Fruit fly (Drosophila melanogaster) whole organism, pupa: Measurements from ENCODE around the gene Pdcd4.

Source experiments
- CG10348 ChIP-seq: fragments of 200-800 bp; sonication (Bioruptor generic); IDR thresholded peaks from 2 replicates; pipeline ENCODE4 v1.3.6; 2022; ENCODE audit warnings: missing biosample characterization, missing genetic modification characterization
- CG13204 ChIP-seq: fragments of 200-800 bp; sonication (Bioruptor generic); optimal IDR thresholded peaks from 2 replicates; lab custom pipeline; 2018; ENCODE audit warnings: missing biosample characterization, mild to moderate bottlenecking, missing genetic modification characterization, moderate library complexity
- CG8301 ChIP-seq: fragments of 200-800 bp; sonication (Bioruptor generic); optimal IDR thresholded peaks from 2 replicates; lab custom pipeline; 2018; ENCODE audit warnings: missing biosample characterization, mild to moderate bottlenecking, missing genetic modification characterization
- CG9948 ChIP-seq: fragments of 200-800 bp; sonication (Bioruptor generic); optimal IDR thresholded peaks from 2 replicates; lab custom pipeline; 2018; ENCODE audit warnings: missing biosample characterization, mild to moderate bottlenecking, missing genetic modification characterization, moderate library complexity
- Pif1B ChIP-seq: fragments of 200-800 bp; sonication (Bioruptor generic); optimal IDR thresholded peaks from 3 replicates; lab custom pipeline; 2016; ENCODE audit warnings: missing biosample characterization, missing genetic modification characterization

DNA sequence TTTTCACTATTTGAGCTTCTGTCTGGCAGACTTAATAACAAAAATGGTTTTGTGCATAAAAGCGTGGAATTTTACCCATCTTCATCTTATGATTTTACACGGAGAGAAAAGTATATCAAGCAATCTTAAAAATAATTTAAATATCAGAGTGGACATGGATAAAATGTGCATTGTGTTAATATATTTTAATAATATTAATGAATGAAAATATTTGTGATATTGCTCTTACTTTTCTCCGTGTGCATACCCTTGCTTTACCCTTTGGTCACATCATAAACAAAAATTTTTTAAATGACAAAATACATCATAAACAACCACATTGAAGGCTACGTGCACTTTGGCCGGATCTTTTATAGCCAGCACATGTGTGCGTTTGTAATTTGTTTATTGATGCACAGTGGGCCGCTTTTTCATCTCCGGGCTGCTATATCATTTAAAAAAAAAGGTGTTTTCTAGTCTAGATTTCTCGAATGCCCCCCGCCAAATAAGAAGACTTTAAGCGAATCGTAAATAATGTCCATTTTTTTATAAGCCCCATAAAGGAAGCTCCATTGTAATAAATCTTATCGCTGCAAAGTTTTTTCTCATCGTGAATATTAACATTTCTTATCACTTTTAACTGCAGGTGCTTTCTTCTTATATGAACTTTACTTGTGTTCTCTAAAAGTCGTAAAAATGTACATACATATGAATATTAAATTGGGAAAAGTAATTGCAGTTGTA is 9.4 kb upstream of the Pdcd4 start:
- TF ChIP-seq CG9948 (tag; lab: Kevin White, UChicago) (peak; percentile 47), CG10348 (GFP tag; lab: Robert Waterston, UW) (no peak), CG8301 (peak; percentile 45), CG13204 (no peak), Pif1B (peak; percentile 4)
